Worm (Caenorhabditis elegans) whole organism, L2 larva: ENCODE results near the gene rab-14.

Experiments used
- alr-1 ChIP-seq: fragments of 150-350 bp; optimal IDR thresholded peaks from 2 replicates; lab custom pipeline; 2014; ENCODE audit warnings: missing biosample characterization, missing genetic modification characterization
- ama-1 ChIP-seq: fragments of 150-350 bp; optimal IDR thresholded peaks from 2 replicates; lab custom pipeline; 2018; ENCODE audit warnings: inconsistent platforms
- crh-2 ChIP-seq: sonication (generic microtip); optimal IDR thresholded peaks from 2 replicates; lab custom pipeline; 2017; ENCODE audit warnings: missing biosample characterization, missing genetic modification characterization
- egl-27 ChIP-seq: sonication (generic microtip); optimal IDR thresholded peaks from 3 replicates; lab custom pipeline; 2017; ENCODE audit warnings: missing biosample characterization, missing genetic modification reagents, missing genetic modification characterization
- nhr-11 ChIP-seq: fragments of 150-350 bp; optimal IDR thresholded peaks from 2 replicates; lab custom pipeline; 2014; ENCODE audit warnings: missing biosample characterization, missing genetic modification characterization
- nhr-237 ChIP-seq: fragments of 150-350 bp; optimal IDR thresholded peaks from 2 replicates; lab custom pipeline; 2014; ENCODE audit warnings: missing biosample characterization, missing genetic modification characterization
- nhr-6 ChIP-seq: fragments of 150-350 bp; optimal IDR thresholded peaks from 2 replicates; lab custom pipeline; 2014; ENCODE audit warnings: missing biosample characterization, missing genetic modification characterization
- snpc-4 ChIP-seq: fragments of 150-350 bp; optimal IDR thresholded peaks from 2 replicates; lab custom pipeline; 2014; ENCODE audit warnings: missing biosample characterization, missing genetic modification characterization

- no peak for TF ChIP-seq snpc-4 (tag; lab: Kevin White, UChicago)
- no peak for TF ChIP-seq crh-2
- TF ChIP-seq nhr-237 (tag; lab: Kevin White, UChicago) = no peak
- no peak for TF ChIP-seq nhr-11 (tag; lab: Kevin White, UChicago)
- no peak for TF ChIP-seq ama-1 (lab: Kevin White, UChicago)
- TF ChIP-seq egl-27 (tag; lab: Kevin White, UChicago) = no peak
- no peak for TF ChIP-seq alr-1 (tag; lab: Kevin White, UChicago)
- TF ChIP-seq nhr-6 (tag; lab: Kevin White, UChicago) = no peak
Measured at ce11 chrX:15627814-15628213, 21.4 kb upstream of the rab-14 start.
